Worm (Caenorhabditis elegans) whole organism, L3 larva: ENCODE results near the gene irld-59.

Experiments
- ceh-82 ChIP-seq: fragments of 150-350 bp; optimal IDR thresholded peaks from 2 replicates; lab custom pipeline; 2014; ENCODE audit warnings: missing biosample characterization, missing genetic modification characterization
- elt-2 ChIP-seq: sonication (generic microtip); optimal IDR thresholded peaks from 2 replicates; lab custom pipeline; 2016; ENCODE audit warnings: missing genetic modification reagents, mild to moderate bottlenecking, missing genetic modification characterization, missing compliant biosample characterization
- fos-1 ChIP-seq: fragments of 150-350 bp; optimal IDR thresholded peaks from 2 replicates; lab custom pipeline; 2014; ENCODE audit warnings: missing biosample characterization, missing genetic modification characterization
- lin-15B ChIP-seq: fragments of 150-350 bp; optimal IDR thresholded peaks from 2 replicates; lab custom pipeline; 2014; ENCODE audit warnings: missing biosample characterization, missing genetic modification characterization
- lin-39 ChIP-seq: fragments of 150-350 bp; optimal IDR thresholded peaks from 2 replicates; lab custom pipeline; 2018; ENCODE audit warnings: missing biosample characterization, missing genetic modification reagents, missing genetic modification characterization
- nhr-237 ChIP-seq: fragments of 150-350 bp; optimal IDR thresholded peaks from 2 replicates; lab custom pipeline; 2014; ENCODE audit warnings: missing biosample characterization, missing genetic modification characterization
- nhr-77 ChIP-seq: fragments of 150-350 bp; optimal IDR thresholded peaks from 2 replicates; lab custom pipeline; 2014; ENCODE audit warnings: missing biosample characterization, missing genetic modification characterization
- pha-4 ChIP-seq: fragments of 150-350 bp; optimal IDR thresholded peaks from 2 replicates; lab custom pipeline; 2014; ENCODE audit warnings: missing biosample characterization, missing genetic modification reagents, missing genetic modification characterization
- sea-2 ChIP-seq: fragments of 150-350 bp; sonication (generic microtip); optimal IDR thresholded peaks from 4 replicates; lab custom pipeline; 2014; ENCODE audit warnings: missing biosample characterization, missing genetic modification reagents, missing genetic modification characterization

ce11 chrIV:15382539-15382938 lies 45.7 kb downstream of the irld-59 start:
- TF ChIP-seq ceh-82 (tag; lab: Kevin White, UChicago) (no peak), sea-2 (GFP tag; lab: Kevin White, UChicago) (no peak), fos-1 (no peak), lin-15B (no peak), pha-4 (tag; lab: Kevin White, UChicago) (no peak), lin-39 (no peak), nhr-77 (no peak), nhr-237 (tag; lab: Kevin White, UChicago) (no peak), elt-2 (no peak)
